Fruit fly (Drosophila melanogaster) whole organism, embryonic: ENCODE data around the gene Tailor.
A peak's percentile ranks its signal among the peaks of the same experiment; 100 is the strongest.

Experiments
- Atf3 ChIP-seq: fragments of 200-800 bp; sonication (Bioruptor generic); optimal IDR thresholded peaks from 3 replicates; lab custom pipeline; 2016; ENCODE audit warnings: missing biosample characterization, missing genetic modification characterization
- B-H2 ChIP-seq: fragments of 200-800 bp; sonication (Bioruptor generic); optimal IDR thresholded peaks from 2 replicates; lab custom pipeline; 2018; ENCODE audit warnings: missing biosample characterization, mild to moderate bottlenecking, missing genetic modification characterization
- CG10209 ChIP-seq: fragments of 200-800 bp; sonication (Bioruptor generic); optimal IDR thresholded peaks from 3 replicates; lab custom pipeline; 2017; ENCODE audit warnings: missing biosample characterization, mild to moderate bottlenecking, missing genetic modification characterization, missing genetic modification reagents
- CG10321 ChIP-seq: fragments of 200-800 bp; sonication (Bioruptor generic); IDR thresholded peaks from 2 replicates; pipeline ENCODE4 v1.3.6; 2022; ENCODE audit warnings: missing biosample characterization, missing genetic modification characterization
- CG11247 ChIP-seq: fragments of 200-800 bp; sonication (Bioruptor generic); IDR thresholded peaks from 2 replicates; pipeline ENCODE4 v1.3.6; 2022; ENCODE audit warnings: missing biosample characterization, missing genetic modification characterization
- CG11456 ChIP-seq: fragments of 200-800 bp; sonication (Bioruptor generic); IDR thresholded peaks from 3 replicates; pipeline ENCODE4 v1.3.6; 2022; ENCODE audit warnings: missing biosample characterization, missing genetic modification characterization
- CG12071 ChIP-seq: fragments of 200-800 bp; sonication (Bioruptor generic); optimal IDR thresholded peaks from 3 replicates; lab custom pipeline; 2018; ENCODE audit warnings: missing biosample characterization, mild to moderate bottlenecking, missing genetic modification characterization
- CG13424 ChIP-seq: fragments of 200-800 bp; sonication (Bioruptor generic); optimal IDR thresholded peaks from 2 replicates; lab custom pipeline; 2019; ENCODE audit warnings: missing biosample characterization, mild to moderate bottlenecking, missing genetic modification characterization, moderate library complexity
- CG15269 ChIP-seq: fragments of 200-800 bp; sonication (Bioruptor generic); optimal IDR thresholded peaks from 2 replicates; lab custom pipeline; 2018; ENCODE audit warnings: missing biosample characterization, mild to moderate bottlenecking, missing genetic modification characterization, moderate library complexity
- CG15601 ChIP-seq: fragments of 200-800 bp; sonication (Bioruptor generic); optimal IDR thresholded peaks from 3 replicates; lab custom pipeline; 2019; ENCODE audit warnings: missing biosample characterization, mild to moderate bottlenecking, missing genetic modification characterization, moderate library complexity
- CG17802 ChIP-seq: fragments of 200-800 bp; sonication (Bioruptor generic); optimal IDR thresholded peaks from 2 replicates; lab custom pipeline; 2018; ENCODE audit warnings: missing biosample characterization, mild to moderate bottlenecking, missing genetic modification characterization, moderate library complexity
- CG2199 ChIP-seq: fragments of 200-800 bp; sonication (Bioruptor generic); IDR thresholded peaks from 3 replicates; pipeline ENCODE4 v1.3.6; 2022; ENCODE audit warnings: missing biosample characterization, missing genetic modification characterization
- CG3065 ChIP-seq: fragments of 200-800 bp; sonication (Bioruptor generic); optimal IDR thresholded peaks from 2 replicates; lab custom pipeline; 2016; ENCODE audit warnings: missing biosample characterization, missing genetic modification characterization
- CG33213 ChIP-seq: fragments of 200-800 bp; sonication (Bioruptor generic); optimal IDR thresholded peaks from 3 replicates; lab custom pipeline; 2016; ENCODE audit warnings: missing biosample characterization, missing genetic modification characterization
- CG3726 ChIP-seq: fragments of 200-800 bp; sonication (Bioruptor generic); IDR thresholded peaks from 3 replicates; pipeline ENCODE4, ENCODE4 v1.3.6; 2022; ENCODE audit warnings: missing biosample characterization, missing genetic modification characterization
- CG4282 ChIP-seq: fragments of 200-800 bp; sonication (Bioruptor generic); optimal IDR thresholded peaks from 2 replicates; lab custom pipeline; 2016; ENCODE audit warnings: missing biosample characterization, missing genetic modification characterization
- CG4328 ChIP-seq: fragments of 200-800 bp; sonication (Bioruptor generic); optimal IDR thresholded peaks from 3 replicates; lab custom pipeline; 2017; ENCODE audit warnings: missing biosample characterization, missing genetic modification reagents, missing genetic modification characterization
- CG4404 ChIP-seq: fragments of 200-800 bp; sonication (Bioruptor generic); IDR thresholded peaks from 2 replicates; pipeline ENCODE4 v1.3.6; 2022; ENCODE audit warnings: missing biosample characterization, missing genetic modification characterization
- CG4820 ChIP-seq: fragments of 200-800 bp; sonication (Bioruptor generic); optimal IDR thresholded peaks from 3 replicates; lab custom pipeline; 2016; ENCODE audit warnings: missing biosample characterization, missing genetic modification characterization
- CG5953 ChIP-seq: fragments of 200-800 bp; sonication (Bioruptor generic); IDR thresholded peaks from 2 replicates; pipeline ENCODE4 v1.3.6; 2022; ENCODE audit warnings: missing biosample characterization, missing genetic modification characterization
- CG6689 ChIP-seq: fragments of 200-800 bp; sonication (Bioruptor generic); IDR thresholded peaks from 2 replicates; pipeline ENCODE4 v1.3.6; 2022; ENCODE audit warnings: missing biosample characterization, missing genetic modification characterization
- CG8359 ChIP-seq: fragments of 200-800 bp; sonication (Bioruptor generic); optimal IDR thresholded peaks from 2 replicates; lab custom pipeline; 2017; ENCODE audit warnings: missing biosample characterization, mild to moderate bottlenecking, missing genetic modification characterization, borderline replicate concordance
- CG9727 ChIP-seq: fragments of 200-800 bp; sonication (Bioruptor generic); optimal IDR thresholded peaks from 3 replicates; lab custom pipeline; 2017; ENCODE audit warnings: missing biosample characterization, mild to moderate bottlenecking, missing genetic modification characterization
- Camta ChIP-seq: fragments of 200-800 bp; sonication (Bioruptor generic); optimal IDR thresholded peaks from 2 replicates; lab custom pipeline; 2016; ENCODE audit warnings: missing biosample characterization, missing genetic modification characterization
- Doc3 ChIP-seq: fragments of 200-800 bp; sonication (Bioruptor generic); IDR thresholded peaks from 3 replicates; pipeline ENCODE4 v1.3.6; 2022; ENCODE audit warnings: missing biosample characterization, missing genetic modification characterization; ENCODE audit not compliant: partially characterized antibody
- H15 ChIP-seq: fragments of 200-800 bp; sonication (Bioruptor generic); IDR thresholded peaks from 3 replicates; pipeline ENCODE4 v1.3.6; 2022; ENCODE audit warnings: missing biosample characterization, missing genetic modification characterization
- Lhr ChIP-seq: fragments of 200-800 bp; sonication (Bioruptor generic); optimal IDR thresholded peaks from 3 replicates; lab custom pipeline; 2017; ENCODE audit warnings: mild to moderate bottlenecking, missing biosample characterization, missing genetic modification reagents, missing genetic modification characterization
- Lpt ChIP-seq: fragments of >200 bp; optimal IDR thresholded peaks from 2 replicates; lab custom pipeline; 2018; ENCODE audit warnings: missing biosample characterization, missing genetic modification characterization
- Poxn ChIP-seq: fragments of 200-800 bp; sonication (Bioruptor generic); IDR thresholded peaks from 2 replicates; pipeline ENCODE4 v1.3.6; 2022; ENCODE audit warnings: missing biosample characterization, missing genetic modification characterization
- Ravus ChIP-seq: fragments of 200-800 bp; sonication (Bioruptor generic); IDR thresholded peaks from 2 replicates; pipeline ENCODE4 v1.3.6; 2022; ENCODE audit warnings: missing biosample characterization, missing genetic modification characterization
- Usf ChIP-seq: fragments of 200-800 bp; sonication (Bioruptor generic); optimal IDR thresholded peaks from 2 replicates; lab custom pipeline; 2017; ENCODE audit warnings: missing genotype, missing biosample characterization, missing genetic modification characterization
- ara ChIP-seq: fragments of 200-800 bp; sonication (Bioruptor generic); IDR thresholded peaks from 2 replicates; pipeline ENCODE4 v1.3.6; 2022; ENCODE audit warnings: missing biosample characterization, missing genetic modification characterization
- ase ChIP-seq: fragments of 200-800 bp; sonication (Bioruptor generic); IDR thresholded peaks from 3 replicates; pipeline ENCODE4 v1.3.6; 2022; ENCODE audit warnings: missing biosample characterization, missing genetic modification characterization
- az2 ChIP-seq: fragments of 200-800 bp; sonication (Bioruptor generic); optimal IDR thresholded peaks from 3 replicates; lab custom pipeline; 2016; ENCODE audit warnings: missing biosample characterization, missing genetic modification characterization
- caup ChIP-seq: fragments of 200-800 bp; sonication (Bioruptor generic); optimal IDR thresholded peaks from 3 replicates; lab custom pipeline; 2017; ENCODE audit warnings: missing biosample characterization, mild to moderate bottlenecking, missing genetic modification characterization, moderate library complexity; ENCODE audit not compliant: severe bottlenecking
- chm ChIP-seq: fragments of 200-800 bp; sonication (Bioruptor generic); IDR thresholded peaks from 2 replicates; pipeline ENCODE4 v1.3.6; 2022; ENCODE audit warnings: missing biosample characterization, missing genetic modification characterization
- cwo ChIP-seq: fragments of 200-800 bp; sonication (Bioruptor generic); optimal IDR thresholded peaks from 3 replicates; lab custom pipeline; 2017; ENCODE audit warnings: missing biosample characterization, missing genetic modification characterization, mild to moderate bottlenecking, moderate library complexity, missing genetic modification reagents
- en ChIP-seq: fragments of 200-800 bp; sonication (Bioruptor generic); optimal IDR thresholded peaks from 2 replicates; lab custom pipeline; 2016; ENCODE audit warnings: missing biosample characterization, missing genetic modification characterization
- ewg ChIP-seq: fragments of 200-800 bp; sonication (Bioruptor generic); optimal IDR thresholded peaks from 3 replicates; lab custom pipeline; 2017; ENCODE audit warnings: mild to moderate bottlenecking, missing biosample characterization, missing genetic modification reagents, missing genetic modification characterization
- gfzf ChIP-seq: fragments of 200-800 bp; sonication (Bioruptor generic); optimal IDR thresholded peaks from 2 replicates; lab custom pipeline; 2016; ENCODE audit warnings: missing biosample characterization, mild to moderate bottlenecking, missing genetic modification characterization, moderate library complexity
- gro ChIP-seq: fragments of 200-800 bp; sonication (Bioruptor generic); optimal IDR thresholded peaks from 2 replicates; lab custom pipeline; 2016; ENCODE audit warnings: missing biosample characterization, missing genetic modification characterization
- jing ChIP-seq: fragments of 200-800 bp; sonication (Bioruptor generic); optimal IDR thresholded peaks from 2 replicates; lab custom pipeline; 2018; ENCODE audit warnings: missing biosample characterization, mild to moderate bottlenecking, missing genetic modification characterization
- kah ChIP-seq: fragments of 200-800 bp; sonication (Bioruptor generic); optimal IDR thresholded peaks from 2 replicates; lab custom pipeline; 2018; ENCODE audit warnings: missing biosample characterization, mild to moderate bottlenecking, missing genetic modification characterization
- lov ChIP-seq, 2 experiments: fragments of 200-800 bp in 1 of 2; fragments of >200 bp in 1 of 2; sonication (Bioruptor generic) in 1 of 2; IDR thresholded peaks in 1 of 2; optimal IDR thresholded peaks in 1 of 2; 2 replicates in 1 of 2; 3 replicates in 1 of 2; pipeline versions ENCODE4 v1.3.6 to Lab custom; 2017 to 2022; ENCODE audit warnings: missing biosample characterization in 1 of 2, missing genetic modification characterization in 1 of 2
- pb ChIP-seq: fragments of 200-800 bp; sonication (Bioruptor generic); optimal IDR thresholded peaks from 3 replicates; lab custom pipeline; 2016; ENCODE audit warnings: missing biosample characterization, missing genetic modification characterization
- salm ChIP-seq: fragments of 200-800 bp; sonication (Bioruptor generic); optimal IDR thresholded peaks from 2 replicates; lab custom pipeline; 2018; ENCODE audit warnings: missing biosample characterization, mild to moderate bottlenecking, missing genetic modification characterization
- slou ChIP-seq: fragments of 200-800 bp; sonication (Bioruptor generic); optimal IDR thresholded peaks from 3 replicates; lab custom pipeline; 2016; ENCODE audit warnings: missing biosample characterization, missing genetic modification characterization
- tx ChIP-seq: fragments of 200-800 bp; sonication (Bioruptor generic); optimal IDR thresholded peaks from 2 replicates; lab custom pipeline; 2016; ENCODE audit warnings: missing biosample characterization, missing genetic modification characterization
- unc-4 ChIP-seq: fragments of 200-800 bp; sonication (Bioruptor generic); IDR thresholded peaks from 2 replicates; pipeline ENCODE4 v1.3.6; 2022; ENCODE audit warnings: missing biosample characterization, missing genetic modification characterization; ENCODE audit not compliant: partially characterized antibody
- z ChIP-seq: fragments of 200-800 bp; sonication (Bioruptor generic); IDR thresholded peaks from 3 replicates; pipeline ENCODE4 v1.3.6; 2022; ENCODE audit warnings: missing biosample characterization, missing genetic modification characterization

Tailor gene

dm6 chr3R:7067092-7067491 is 18.8 kb downstream of the Tailor start, which contains the start of the genes CG1105 and CG1965 (continued):
- TF ChIP-seq cwo (GFP tag; lab: Kevin White, UChicago) (peak; percentile 84), pb (GFP tag; lab: Kevin White, UChicago) (peak; percentile 68), salm (tag; lab: Kevin White, UChicago) (peak; percentile 82), tx (peak; percentile 92), gfzf (peak; percentile 58), B-H2 (peak; percentile 90), CG4282 (peak; percentile 76), ewg (GFP tag; lab: Kevin White, UChicago) (peak; percentile 79), CG4820 (GFP tag; lab: Kevin White, UChicago) (peak; percentile 92), jing (GFP tag; lab: Kevin White, UChicago) (peak; percentile 78), caup (GFP tag; lab: Kevin White, UChicago) (peak; percentile 87), lov (optimal IDR thresholded peaks at IDR 0.05; lab: Kevin White, UChicago) (no peak), lov (GFP tag; IDR thresholded peaks at IDR 0.05; lab: Robert Waterston, UW) (peak; percentile 71; the same call in 1 of the 3 replicates), CG5953 (peak; percentile 84), CG12071 (no peak), en (peak; percentile 83), CG33213 (GFP tag; lab: Kevin White, UChicago) (peak; percentile 92), CG10209 (peak; percentile 90), kah (GFP tag; lab: Kevin White, UChicago) (peak; percentile 15), Lhr (peak; percentile 93), CG10321 (GFP tag; lab: Robert Waterston, UW) (peak; percentile 67), CG15269 (tag; lab: Kevin White, UChicago) (peak; percentile 91), Poxn (peak; percentile 81), Camta (GFP tag; lab: Kevin White, UChicago) (peak; percentile 88), CG3726 (GFP tag; lab: Robert Waterston, UW) (peak; percentile 86; the same call in 2 of the 3 replicates), CG4328 (peak; percentile 74), ara (GFP tag; lab: Robert Waterston, UW) (peak; percentile 90), slou (GFP tag; lab: Kevin White, UChicago) (peak; percentile 91), chm (GFP tag; lab: Robert Waterston, UW) (peak; percentile 94), Ravus (peak; percentile 80), CG11247 (GFP tag; lab: Robert Waterston, UW) (peak; percentile 93), CG8359 (GFP tag; lab: Kevin White, UChicago) (peak; percentile 71), Doc3 (GFP tag; lab: Robert Waterston, UW) (peak; percentile 100), CG17802 (peak; percentile 62), CG11456 (GFP tag; lab: Robert Waterston, UW) (peak; percentile 93), unc-4 (peak; percentile 99), z (GFP tag; lab: Robert Waterston, UW) (0 out of 3 replicates have a peak, but pooled peaks have one; percentile 19), Lpt (GFP tag; lab: Kevin White, UChicago) (no peak), CG3065 (GFP tag; lab: Kevin White, UChicago) (peak; percentile 84), CG4404 (peak; percentile 97), Atf3 (peak; percentile 88), H15 (peak; percentile 94), Usf (GFP tag; lab: Kevin White, UChicago) (peak; percentile 87), ase (GFP tag; lab: Robert Waterston, UW) (peak; percentile 91), CG6689 (GFP tag; lab: Robert Waterston, UW) (peak; percentile 93), CG9727 (peak; percentile 94), az2 (peak; percentile 95), CG2199 (GFP tag; lab: Robert Waterston, UW) (peak; percentile 97), gro (GFP tag; lab: Kevin White, UChicago) (peak; percentile 93), CG13424 (tag; lab: Kevin White, UChicago) (peak; percentile 94), CG15601 (tag; lab: Kevin White, UChicago) (peak; percentile 89)
